Worm (Caenorhabditis elegans) whole organism, young adult: ENCODE measurements around the gene W04G3.7.

Experiments
- ama-1 ChIP-seq, 3 experiments: fragments of 150-350 bp in 1 of 3; sonication (generic microtip) in 2 of 3; optimal IDR thresholded peaks; 2 replicates each; lab custom pipeline; 2014 to 2018; ENCODE audit warnings: missing biosample characterization in 2 of 3, missing genetic modification characterization in 2 of 3, missing genetic modification reagents in 2 of 3
- dpl-1 ChIP-seq: fragments of 150-350 bp; optimal IDR thresholded peaks from 2 replicates; lab custom pipeline; 2014; ENCODE audit warnings: missing biosample characterization, missing genetic modification reagents, missing genetic modification characterization
- him-1 ChIP-seq: sonication (generic microtip); optimal IDR thresholded peaks from 2 replicates; lab custom pipeline; 2016; ENCODE audit warnings: missing genotype, missing genetic modification reagents, missing genetic modification characterization, missing compliant biosample characterization
- hlh-26 ChIP-seq: fragments of 200-800 bp; sonication (Bioruptor generic); conservative IDR thresholded peaks from 2 replicates; pipeline ENCODE4 v1.3.6; 2022; ENCODE audit warnings: missing genetic modification reagents, missing genetic modification characterization, missing compliant biosample characterization
- unc-130 ChIP-seq: sonication (generic microtip); optimal IDR thresholded peaks from 2 replicates; lab custom pipeline; 2016; ENCODE audit warnings: missing genetic modification reagents, missing genetic modification characterization, missing compliant biosample characterization

ce11 chrX:11097343-11097742 lies 12.3 kb upstream of the W04G3.7 start:
- TF ChIP-seq ama-1 (optimal IDR thresholded peaks at IDR 0.05; lab: Kevin White, UChicago), result no peak
- no peak for TF ChIP-seq ama-1 (GFP tag; optimal IDR thresholded peaks at IDR 0.05; lab: Kevin White, UChicago)
- TF ChIP-seq dpl-1, result no peak
- TF ChIP-seq unc-130, result no peak
- no peak for TF ChIP-seq hlh-26 (GFP tag; lab: Robert Waterston, UW)
- no peak for TF ChIP-seq him-1 (tag; lab: Kevin White, UChicago)
